Worm (Caenorhabditis elegans): ENCODE measurements around the gene C10C5.4.

The C10C5.4 gene

DNA sequence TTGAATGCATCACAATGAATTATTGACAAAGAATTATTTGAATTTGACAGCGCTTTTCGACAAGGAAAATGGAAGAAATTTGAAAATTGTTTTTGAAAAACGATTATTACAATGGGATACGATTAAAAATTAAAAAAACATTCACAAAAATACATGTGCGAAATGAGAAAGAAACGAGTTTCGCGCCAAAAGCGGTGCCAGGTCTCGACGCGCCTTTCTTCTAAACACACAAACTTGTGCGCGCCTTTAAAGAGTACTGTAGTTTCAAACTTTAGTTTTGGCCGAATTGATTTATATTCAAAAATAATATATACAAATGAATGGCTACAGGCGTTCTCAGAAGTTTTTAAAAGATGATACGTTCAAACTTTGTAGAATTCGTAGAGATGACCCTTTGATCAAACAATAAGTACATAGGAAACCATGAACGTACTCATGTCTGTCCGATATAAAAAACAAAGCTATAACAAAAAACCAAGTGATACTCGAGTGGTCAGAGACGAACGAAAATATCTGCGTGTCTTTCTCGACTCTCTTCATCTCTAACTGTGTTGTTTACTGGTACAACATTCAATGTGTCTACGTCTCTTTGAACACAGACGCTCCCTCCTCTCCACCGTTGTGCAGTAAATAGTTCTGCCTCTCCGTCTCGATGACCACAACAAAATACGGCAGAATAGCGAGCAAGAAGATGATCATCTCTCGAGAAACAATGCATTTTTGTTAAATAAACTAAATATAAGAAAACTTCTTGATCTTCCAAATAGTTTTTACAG lies 10.3 kb upstream of the C10C5.4 start (continued):
- TF ChIP-seq zag-1 (tag; optimal IDR thresholded peaks at IDR 0.05) (no peak), snpc-4 (tag; optimal IDR thresholded peaks at IDR 0.05) (no peak), nhr-10 (tag; optimal IDR thresholded peaks at IDR 0.05) (no peak)

DNA sequence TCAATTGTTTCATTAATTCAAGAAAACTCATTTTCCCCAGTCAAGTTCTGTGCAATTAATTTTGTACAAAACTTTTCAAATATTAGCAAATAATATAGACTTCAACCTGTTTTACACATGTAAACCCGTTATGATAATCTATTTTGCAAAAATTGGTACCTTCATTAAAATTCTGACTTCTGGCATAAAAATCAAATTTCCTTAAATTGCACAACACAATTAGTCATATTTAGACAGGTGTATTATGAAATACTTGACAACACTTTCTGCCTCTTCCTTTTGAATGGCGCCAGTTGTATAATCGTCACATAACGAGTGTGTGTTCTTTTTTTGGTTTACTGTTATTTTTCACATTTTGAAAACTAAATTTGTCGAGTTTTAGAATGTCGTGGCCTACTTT lies 7.2 kb upstream of the C10C5.4 start, which contains the start of gene fbxc-58:
fbxc-58 (plus strand) TSS at position 383 of the 400 bp plus-strand sequence.
- TF ChIP-seq ztf-4 (tag; optimal IDR thresholded peaks at IDR 0.05) (no peak), sem-4 (tag; optimal IDR thresholded peaks at IDR 0.05) (no peak), ceh-82 (tag; optimal IDR thresholded peaks at IDR 0.05) (no peak), ztf-1 (GFP tag; conservative IDR thresholded peaks at IDR 0.05) (no peak), lin-13 (GFP tag; optimal IDR thresholded peaks at IDR 0.05) (no peak), fos-1 (tag; optimal IDR thresholded peaks at IDR 0.05) (peak; percentile 72), ama-1 (optimal IDR thresholded peaks at IDR 0.05) (no peak)

- TF ChIP-seq C34F6.9 (tag; optimal IDR thresholded peaks at IDR 0.05) (no peak), snpc-4 (tag; optimal IDR thresholded peaks at IDR 0.05) (no peak), crh-2 (tag; optimal IDR thresholded peaks at IDR 0.05) (no peak), unc-62 (GFP tag; optimal IDR thresholded peaks at IDR 0.05) (no peak)
Measured at ce11 chrIV:9374529-9374928, 3.8 kb upstream of the C10C5.4 start, which contains the start of gene C10C5.3. C10C5.3 (plus strand) TSS chrIV:9374829.

ce11 chrIV:9376550-9376949 lies 1.8 kb upstream of the C10C5.4 start:
- TF ChIP-seq nhr-25 (tag; optimal IDR thresholded peaks at IDR 0.05) (peak; percentile 64), lin-39 (tag; optimal IDR thresholded peaks at IDR 0.05) (no peak), R02D3.7 (tag; optimal IDR thresholded peaks at IDR 0.05) (no peak), nhr-21 (tag; optimal IDR thresholded peaks at IDR 0.05) (peak; percentile 34), crh-2 (tag; optimal IDR thresholded peaks at IDR 0.05) (no peak), alr-1 (tag; optimal IDR thresholded peaks at IDR 0.05) (no peak), sma-9 (GFP tag; optimal IDR thresholded peaks at IDR 0.05) (peak; percentile 66), sma-9 (tag; optimal IDR thresholded peaks at IDR 0.05) (no peak), nhr-12 (tag; optimal IDR thresholded peaks at IDR 0.05) (no peak), ztf-4 (tag; optimal IDR thresholded peaks at IDR 0.05) (no peak), aly-2 (tag; optimal IDR thresholded peaks at IDR 0.05) (no peak), elt-1 (tag; optimal IDR thresholded peaks at IDR 0.05) (no peak), C34F6.9 (tag; optimal IDR thresholded peaks at IDR 0.05) (no peak), peb-1 (tag; optimal IDR thresholded peaks at IDR 0.05) (no peak), ceh-16 (tag; optimal IDR thresholded peaks at IDR 0.05) (no peak), elt-3 (tag; optimal IDR thresholded peaks at IDR 0.05) (no peak), nhr-6 (tag; optimal IDR thresholded peaks at IDR 0.05) (no peak), blmp-1 (tag; optimal IDR thresholded peaks at IDR 0.05; ENCODE audit: insufficient read depth) (peak; percentile 6), ztf-11 (tag; optimal IDR thresholded peaks at IDR 0.05) (no peak), mbf-1 (tag; optimal IDR thresholded peaks at IDR 0.05) (no peak), nhr-237 (tag; optimal IDR thresholded peaks at IDR 0.05) (no peak)

ce11 chrIV:9381136-9381535 lies 2.8 kb downstream of the C10C5.4 start, which contains the start of gene C10C5.5:
C10C5.5 (plus strand) TSS chrIV:9381436.
- TF ChIP-seq ztf-4 (tag; optimal IDR thresholded peaks at IDR 0.05) (no peak), nhr-237 (tag; optimal IDR thresholded peaks at IDR 0.05) (no peak), nhr-12 (tag; optimal IDR thresholded peaks at IDR 0.05) (no peak), nhr-21 (tag; optimal IDR thresholded peaks at IDR 0.05) (no peak), F13H6.1 (tag; optimal IDR thresholded peaks at IDR 0.05) (no peak), lin-13 (GFP tag; optimal IDR thresholded peaks at IDR 0.05) (no peak), ztf-11 (tag; optimal IDR thresholded peaks at IDR 0.05) (no peak), mab-5 (tag; optimal IDR thresholded peaks at IDR 0.05) (no peak), ZK546.5 (tag; optimal IDR thresholded peaks at IDR 0.05) (no peak), nhr-129 (tag; optimal IDR thresholded peaks at IDR 0.05) (no peak), nhr-6 (tag; optimal IDR thresholded peaks at IDR 0.05) (no peak), unc-39 (tag; optimal IDR thresholded peaks at IDR 0.05) (no peak), gmeb-1 (tag; optimal IDR thresholded peaks at IDR 0.05) (no peak), alr-1 (tag; optimal IDR thresholded peaks at IDR 0.05) (no peak), mdl-1 (tag; optimal IDR thresholded peaks at IDR 0.05) (no peak), Y55F3AM.14 (GFP tag; optimal IDR thresholded peaks at IDR 0.05) (no peak), unc-55 (GFP tag; optimal IDR thresholded peaks at IDR 0.05) (no peak)
